Fruit fly (Drosophila melanogaster): Measurements from ENCODE around the gene CG32817.

Gene CG32817

DNA sequence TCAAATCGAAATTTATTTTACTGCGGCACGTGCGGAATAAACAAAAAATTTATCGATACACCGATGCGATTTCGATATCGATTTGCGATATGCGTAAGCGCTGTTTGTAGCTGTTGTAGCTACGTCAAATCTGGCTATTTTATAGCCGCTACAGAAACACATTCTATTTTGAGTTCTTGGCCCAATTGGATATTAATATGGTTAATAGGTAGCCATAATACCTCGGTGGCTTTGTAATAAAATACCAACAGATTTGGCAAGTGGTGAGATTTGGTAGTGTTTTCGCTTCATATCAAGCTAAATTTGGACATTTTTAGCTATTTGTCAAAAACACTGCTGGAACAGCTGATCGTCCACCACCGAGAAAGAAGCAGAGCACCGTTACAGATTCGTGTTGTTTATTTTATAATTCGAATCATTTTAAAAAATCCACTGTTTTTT lies 8.7 kb downstream of the CG32817 start, which contains the start of the genes CG18273 and CG3156 (continued):
- TF ChIP-seq bbx (GFP tag; IDR thresholded peaks at IDR 0.05; ENCODE audit: partially characterized antibody) = no peak
- no peak for TF ChIP-seq CG13123 (GFP tag; optimal IDR thresholded peaks at IDR 0.05)
- TF ChIP-seq dpn (GFP tag; optimal IDR thresholded peaks at IDR 0.05) = peak in 1 of 2 experiments; percentile 5
- peak; percentile 82 for TF ChIP-seq CG17186 (GFP tag; optimal IDR thresholded peaks at IDR 0.05)
- no peak for TF ChIP-seq p53 (GFP tag; optimal IDR thresholded peaks at IDR 0.05)
- TF ChIP-seq ssp (GFP tag; IDR thresholded peaks at IDR 0.05) = peak; percentile 61
- TF ChIP-seq Scr (GFP tag; IDR thresholded peaks at IDR 0.05; ENCODE audit: partially characterized antibody) = peak; percentile 57
- TF ChIP-seq row (GFP tag; IDR thresholded peaks at IDR 0.05) = peak; percentile 77
- TF ChIP-seq maf-S (GFP tag; optimal IDR thresholded peaks at IDR 0.05) = no peak
- TF ChIP-seq gsb-n (tag; optimal IDR thresholded peaks at IDR 0.05) = peak; percentile 21
- TF ChIP-seq CG13287 (GFP tag; IDR thresholded peaks at IDR 0.05; ENCODE audit: partially characterized antibody) = peak; percentile 63; the same call in 1 of the 2 replicates
- no peak for TF ChIP-seq Doc2 (GFP tag; IDR thresholded peaks at IDR 0.05)
- peak; percentile 85 for TF ChIP-seq Sin3A (optimal IDR thresholded peaks at IDR 0.05)
- no peak for TF ChIP-seq H2.0 (GFP tag; IDR thresholded peaks at IDR 0.05)
- TF ChIP-seq gro (GFP tag; optimal IDR thresholded peaks at IDR 0.05) = peak; percentile 45
- no peak for TF ChIP-seq CG14050 (GFP tag; IDR thresholded peaks at IDR 0.05)
- TF ChIP-seq Hr3 (GFP tag; optimal IDR thresholded peaks at IDR 0.05) = no peak
- no peak for TF ChIP-seq crol (GFP tag; IDR thresholded peaks at IDR 0.05)
- TF ChIP-seq Bgb (GFP tag; IDR thresholded peaks at IDR 0.05; ENCODE audit: partially characterized antibody) = peak; percentile 21; the same call in 1 of the 2 replicates
- TF ChIP-seq trem (tag; optimal IDR thresholded peaks at IDR 0.05) = peak; percentile 73
- TF ChIP-seq Fer2 (tag; optimal IDR thresholded peaks at IDR 0.05) = peak; percentile 6
- peak; percentile 43 for TF ChIP-seq CG13624 (GFP tag; optimal IDR thresholded peaks at IDR 0.05)
- TF ChIP-seq Ets97D (GFP tag; optimal IDR thresholded peaks at IDR 0.05) = peak; percentile 43
- peak; percentile 69 for TF ChIP-seq CG15514 (GFP tag; optimal IDR thresholded peaks at IDR 0.05)
- TF ChIP-seq Camta (GFP tag; optimal IDR thresholded peaks at IDR 0.05) = no peak
- no peak for TF ChIP-seq tap (tag; optimal IDR thresholded peaks at IDR 0.05)
- 0 out of 2 replicates have a peak, but pooled peaks have one; percentile 47 for TF ChIP-seq sna (GFP tag; IDR thresholded peaks at IDR 0.05; ENCODE audit: partially characterized antibody)
- TF ChIP-seq Tbp (GFP tag; optimal IDR thresholded peaks at IDR 0.05) = peak; percentile 55
- no peak for TF ChIP-seq Six4 (GFP tag; optimal IDR thresholded peaks at IDR 0.05)
- TF ChIP-seq vfl (GFP tag; optimal IDR thresholded peaks at IDR 0.05) = no peak
- peak; percentile 36 for TF ChIP-seq zfh2 (GFP tag; optimal IDR thresholded peaks at IDR 0.05)
- no peak for TF ChIP-seq unpg (GFP tag; optimal IDR thresholded peaks at IDR 0.05)
- TF ChIP-seq CG30403 (GFP tag; optimal IDR thresholded peaks at IDR 0.05) = peak; percentile 7
- no peak for TF ChIP-seq pnt (GFP tag; optimal IDR thresholded peaks at IDR 0.05)
- peak; percentile 62 for TF ChIP-seq pzg (GFP tag; optimal IDR thresholded peaks at IDR 0.05)
- no peak for TF ChIP-seq CG12942 (GFP tag; optimal IDR thresholded peaks at IDR 0.05)
- peak; percentile 26 for TF ChIP-seq lilli (GFP tag; optimal IDR thresholded peaks at IDR 0.05)
- TF ChIP-seq CG1792 (GFP tag; optimal IDR thresholded peaks at IDR 0.05) = peak; percentile 46
- no peak for TF ChIP-seq az2 (GFP tag; optimal IDR thresholded peaks at IDR 0.05)
- TF ChIP-seq zfh1 (GFP tag; IDR thresholded peaks at IDR 0.05) = no peak
- peak; percentile 70 for TF ChIP-seq MBD-R2 (GFP tag; IDR thresholded peaks at IDR 0.05)
- no peak for TF ChIP-seq CG6654 (GFP tag; optimal IDR thresholded peaks at IDR 0.05)
- peak; percentile 1 for TF ChIP-seq jumu (GFP tag; optimal IDR thresholded peaks at IDR 0.05)
- peak; percentile 40 for TF ChIP-seq zen (tag; optimal IDR thresholded peaks at IDR 0.05)
- TF ChIP-seq CG31441 (GFP tag; IDR thresholded peaks at IDR 0.05) = no peak
- TF ChIP-seq otp (GFP tag; IDR thresholded peaks at IDR 0.05) = no peak
- peak; percentile 16 for TF ChIP-seq Antp (GFP tag; optimal IDR thresholded peaks at IDR 0.05)
- TF ChIP-seq shn (GFP tag; optimal IDR thresholded peaks at IDR 0.05) = peak; percentile 19
- TF ChIP-seq CG9932 (GFP tag; IDR thresholded peaks at IDR 0.05) = peak; percentile 46
- peak; percentile 59 for TF ChIP-seq phol (tag; optimal IDR thresholded peaks at IDR 0.05)
- TF ChIP-seq Elba2 (GFP tag; optimal IDR thresholded peaks at IDR 0.05) = peak; percentile 82
- peak; percentile 53 for TF ChIP-seq sug (tag; optimal IDR thresholded peaks at IDR 0.05)

All from whole organism, embryonic.